Worm (Caenorhabditis elegans) whole organism, young adult: ENCODE results near the gene Y54G11A.4.

Experiments used
- B0336.3 ChIP-seq: fragments of 200-800 bp; sonication (Bioruptor generic); IDR thresholded peaks from 2 replicates; pipeline ENCODE4 v1.3.6; 2022; ENCODE audit warnings: missing genetic modification characterization, missing compliant biosample characterization
- C06A6.2 ChIP-seq: fragments of 200-800 bp; sonication (Bioruptor generic); conservative IDR thresholded peaks from 2 replicates; pipeline ENCODE4 v1.3.6; 2022; ENCODE audit warnings: missing genetic modification characterization, missing compliant biosample characterization
- C17E4.6 ChIP-seq: fragments of 200-800 bp; sonication (Bioruptor generic); IDR thresholded peaks from 2 replicates; pipeline ENCODE4 v1.3.6; 2022; ENCODE audit warnings: missing genetic modification reagents, missing genetic modification characterization, missing compliant biosample characterization
- F49E8.2 ChIP-seq: sonication (generic microtip); optimal IDR thresholded peaks from 3 replicates; lab custom pipeline; 2017; ENCODE audit warnings: missing genetic modification characterization, mild to moderate bottlenecking, missing compliant biosample characterization, antibody characterized with exemption, moderate library complexity; ENCODE audit not compliant: insufficient read depth
- K12H6.12 ChIP-seq: fragments of 200-800 bp; sonication (Bioruptor generic); optimal IDR thresholded peaks from 2 replicates; lab custom pipeline; 2018; ENCODE audit warnings: mild to moderate bottlenecking, missing genetic modification characterization, missing compliant biosample characterization
- Y53G8AR.9 ChIP-seq: fragments of 200-800 bp; sonication (Bioruptor generic); conservative IDR thresholded peaks from 2 replicates; pipeline ENCODE4 v1.3.6; 2022; ENCODE audit warnings: missing genetic modification reagents, missing genetic modification characterization, missing compliant biosample characterization
- Y56A3A.18 ChIP-seq: fragments of 200-800 bp; sonication (Bioruptor generic); IDR thresholded peaks from 2 replicates; pipeline ENCODE4 v1.3.6; 2022; ENCODE audit warnings: missing genetic modification reagents, missing genetic modification characterization, missing compliant biosample characterization
- Y79H2A.3 ChIP-seq: fragments of 200-800 bp; sonication (Bioruptor generic); conservative IDR thresholded peaks from 2 replicates; pipeline ENCODE4 v1.3.6; 2022; ENCODE audit warnings: missing genetic modification reagents, missing genetic modification characterization, missing compliant biosample characterization
- Y95B8A.8 ChIP-seq: fragments of 200-800 bp; sonication (Bioruptor generic); IDR thresholded peaks from 2 replicates; pipeline ENCODE4 v1.3.6; 2022; ENCODE audit warnings: missing genetic modification reagents, missing genetic modification characterization, missing compliant biosample characterization
- akir-1 ChIP-seq: fragments of 200-800 bp; sonication (Bioruptor generic); optimal IDR thresholded peaks from 2 replicates; lab custom pipeline; 2018; ENCODE audit warnings: mild to moderate bottlenecking, missing genetic modification characterization, moderate library complexity, missing compliant biosample characterization
- aptf-2 ChIP-seq: fragments of 200-800 bp; sonication (Bioruptor generic); conservative IDR thresholded peaks from 2 replicates; pipeline ENCODE4 v1.3.6; 2022; ENCODE audit warnings: missing genetic modification reagents, missing genetic modification characterization, missing compliant biosample characterization
- aptf-3 ChIP-seq: fragments of 200-800 bp; sonication (Bioruptor generic); IDR thresholded peaks from 2 replicates; pipeline ENCODE4 v1.3.6; 2022; ENCODE audit warnings: missing genetic modification characterization, missing compliant biosample characterization
- attf-5 ChIP-seq: fragments of 200-800 bp; sonication (Bioruptor generic); optimal IDR thresholded peaks from 2 replicates; lab custom pipeline; 2018; ENCODE audit warnings: mild to moderate bottlenecking, missing genetic modification characterization, missing compliant biosample characterization
- attf-6 ChIP-seq: fragments of 200-800 bp; sonication (Bioruptor generic); IDR thresholded peaks from 2 replicates; pipeline ENCODE4 v1.3.6; 2022; ENCODE audit warnings: missing genetic modification reagents, missing genetic modification characterization, missing compliant biosample characterization
- cebp-1 ChIP-seq, 2 experiments: fragments of 200-800 bp in 1 of 2; sonication (Bioruptor generic) in 1 of 2; sonication (generic microtip) in 1 of 2; IDR thresholded peaks in 1 of 2; optimal IDR thresholded peaks in 1 of 2; 2 replicates each; pipeline versions ENCODE4 v1.3.6 to Lab custom; 2017 to 2022; ENCODE audit warnings: missing compliant biosample characterization in 2 of 2, missing genetic modification characterization in 2 of 2, mild to moderate bottlenecking in 1 of 2, missing genetic modification reagents in 1 of 2, moderate library complexity in 1 of 2
- ceh-100 ChIP-seq: fragments of 200-800 bp; sonication (Bioruptor generic); IDR thresholded peaks from 2 replicates; pipeline ENCODE4 v1.3.6; 2022; ENCODE audit warnings: missing genetic modification reagents, missing genetic modification characterization, missing compliant biosample characterization
- dox-1 ChIP-seq: fragments of 200-800 bp; sonication (Bioruptor generic); IDR thresholded peaks from 2 replicates; pipeline ENCODE4 v1.3.6; 2022; ENCODE audit warnings: missing genetic modification reagents, missing genetic modification characterization, missing compliant biosample characterization
- egl-18 ChIP-seq: fragments of 200-800 bp; sonication (Bioruptor generic); IDR thresholded peaks from 2 replicates; pipeline ENCODE4 v1.3.6; 2022; ENCODE audit warnings: missing genetic modification reagents, missing genetic modification characterization, missing compliant biosample characterization
- hlh-12 ChIP-seq: sonication (generic microtip); optimal IDR thresholded peaks from 2 replicates; lab custom pipeline; 2016; ENCODE audit warnings: missing genetic modification characterization, missing compliant biosample characterization
- hmg-1.2 ChIP-seq: fragments of 200-800 bp; sonication (Bioruptor generic); IDR thresholded peaks from 2 replicates; pipeline ENCODE4 v1.3.6; 2022; ENCODE audit warnings: missing genetic modification reagents, missing genetic modification characterization, missing compliant biosample characterization
- hmg-20 ChIP-seq: fragments of 200-800 bp; sonication (Bioruptor generic); IDR thresholded peaks from 2 replicates; pipeline ENCODE4 v1.3.6; 2022; ENCODE audit warnings: missing genetic modification reagents, missing genetic modification characterization, missing compliant biosample characterization
- hsf-1 ChIP-seq: fragments of 200-800 bp; sonication (Bioruptor generic); IDR thresholded peaks from 2 replicates; pipeline ENCODE4 v1.3.6; 2022; ENCODE audit warnings: missing genetic modification reagents, missing genetic modification characterization, missing compliant biosample characterization
- let-526 ChIP-seq: fragments of 200-800 bp; sonication (Bioruptor generic); IDR thresholded peaks from 2 replicates; pipeline ENCODE4 v1.3.6; 2022; ENCODE audit warnings: missing genetic modification reagents, missing genetic modification characterization, missing compliant biosample characterization
- lin-26 ChIP-seq: fragments of 200-800 bp; sonication (Bioruptor generic); IDR thresholded peaks from 2 replicates; pipeline ENCODE4 v1.3.6; 2022; ENCODE audit warnings: missing genetic modification reagents, missing genetic modification characterization, missing compliant biosample characterization
- lin-35 ChIP-seq, 3 experiments: fragments of 150-350 bp in 2 of 3; sonication (generic microtip) in 1 of 3; optimal IDR thresholded peaks; 2 replicates each; lab custom pipeline; 2014 to 2018; ENCODE audit warnings: missing biosample characterization in 3 of 3, missing genetic modification characterization in 3 of 3, missing genetic modification reagents in 3 of 3
- lin-40 ChIP-seq: sonication (generic microtip); optimal IDR thresholded peaks from 2 replicates; lab custom pipeline; 2016; ENCODE audit warnings: missing genetic modification characterization, mild to moderate bottlenecking, missing compliant biosample characterization, missing genotype, missing genetic modification reagents
- lin-54 ChIP-seq: fragments of 200-800 bp; sonication (Bioruptor generic); optimal IDR thresholded peaks from 2 replicates; lab custom pipeline; 2018; ENCODE audit warnings: mild to moderate bottlenecking, missing genetic modification characterization, missing compliant biosample characterization
- lsl-1 ChIP-seq: fragments of 200-800 bp; sonication (Bioruptor generic); optimal IDR thresholded peaks from 2 replicates; lab custom pipeline; 2018; ENCODE audit warnings: mild to moderate bottlenecking, missing genetic modification characterization, moderate library complexity, missing compliant biosample characterization
- madf-10 ChIP-seq: sonication (generic microtip); optimal IDR thresholded peaks from 2 replicates; lab custom pipeline; 2016; ENCODE audit warnings: mild to moderate bottlenecking, missing genetic modification characterization, missing compliant biosample characterization
- madf-8 ChIP-seq: fragments of 200-800 bp; sonication (Bioruptor generic); conservative IDR thresholded peaks from 2 replicates; pipeline ENCODE4 v1.3.6; 2022; ENCODE audit warnings: missing genetic modification reagents, missing genetic modification characterization, missing compliant biosample characterization
- mcd-1 ChIP-seq: fragments of 200-800 bp; sonication (Bioruptor generic); IDR thresholded peaks from 2 replicates; pipeline ENCODE4 v1.3.6; 2022; ENCODE audit warnings: missing genetic modification reagents, missing genetic modification characterization, missing compliant biosample characterization
- mel-28 ChIP-seq: sonication (generic microtip); optimal IDR thresholded peaks from 2 replicates; lab custom pipeline; 2016; ENCODE audit warnings: borderline replicate concordance, mild to moderate bottlenecking, missing genetic modification characterization, missing compliant biosample characterization
- mxl-1 ChIP-seq: sonication (generic microtip); optimal IDR thresholded peaks from 2 replicates; lab custom pipeline; 2016; ENCODE audit warnings: missing genetic modification characterization, missing compliant biosample characterization
- nfya-1 ChIP-seq: sonication (generic microtip); optimal IDR thresholded peaks from 2 replicates; lab custom pipeline; 2017; ENCODE audit warnings: antibody characterized with exemption, missing compliant biosample characterization, missing genetic modification characterization, borderline replicate concordance; ENCODE audit not compliant: insufficient read depth
- nfya-2 ChIP-seq: fragments of 200-800 bp; sonication (Bioruptor generic); IDR thresholded peaks from 2 replicates; pipeline ENCODE4 v1.3.6; 2022; ENCODE audit warnings: missing genetic modification reagents, missing genetic modification characterization, missing compliant biosample characterization
- nhr-179 ChIP-seq: sonication (generic microtip); optimal IDR thresholded peaks from 2 replicates; lab custom pipeline; 2016; ENCODE audit warnings: mild to moderate bottlenecking, missing genetic modification characterization, missing compliant biosample characterization
- nhr-80 ChIP-seq: sonication (generic microtip); optimal IDR thresholded peaks from 2 replicates; lab custom pipeline; 2016; ENCODE audit warnings: missing genetic modification characterization, missing compliant biosample characterization
- pbrm-1 ChIP-seq: fragments of 200-800 bp; sonication (Bioruptor generic); IDR thresholded peaks from 2 replicates; pipeline ENCODE4 v1.3.6; 2022; ENCODE audit warnings: missing genetic modification reagents, missing genetic modification characterization, missing compliant biosample characterization
- pha-4 ChIP-seq: fragments of 150-350 bp; sonication (generic microtip); optimal IDR thresholded peaks from 2 replicates; lab custom pipeline; 2014; ENCODE audit warnings: missing biosample characterization, missing genetic modification reagents, missing genetic modification characterization
- rcor-1 ChIP-seq: fragments of 200-800 bp; sonication (Bioruptor generic); IDR thresholded peaks from 2 replicates; pipeline ENCODE4 v1.3.6; 2022; ENCODE audit warnings: missing genetic modification reagents, missing genetic modification characterization, missing compliant biosample characterization
- repo-1 ChIP-seq: sonication (generic microtip); optimal IDR thresholded peaks from 2 replicates; lab custom pipeline; 2017; ENCODE audit warnings: mild to moderate bottlenecking, missing genetic modification characterization, missing compliant biosample characterization
- snpc-1.3 ChIP-seq: sonication (generic microtip); optimal IDR thresholded peaks from 2 replicates; lab custom pipeline; 2017; ENCODE audit warnings: missing genetic modification characterization, mild to moderate bottlenecking, missing compliant biosample characterization, antibody characterized with exemption, moderate library complexity, missing genotype, missing genetic modification reagents; ENCODE audit not compliant: insufficient read depth
- snpc-4 ChIP-seq, 5 experiments: fragments of 150-350 bp in 1 of 5; sonication (generic microtip) in 4 of 5; optimal IDR thresholded peaks; 2 replicates each; lab custom pipeline; 2014 to 2018; ENCODE audit warnings: missing genetic modification characterization in 5 of 5, missing biosample characterization in 3 of 5, antibody characterized with exemption in 2 of 5, mild to moderate bottlenecking in 2 of 5, missing compliant biosample characterization in 2 of 5, missing genotype in 2 of 5, moderate library complexity in 2 of 5, missing genetic modification reagents in 1 of 5
- sptf-2 ChIP-seq: fragments of 200-800 bp; sonication (Bioruptor generic); optimal IDR thresholded peaks from 2 replicates; lab custom pipeline; 2018; ENCODE audit warnings: mild to moderate bottlenecking, missing genetic modification characterization, missing compliant biosample characterization
- tbx-9 ChIP-seq: sonication (generic microtip); optimal IDR thresholded peaks from 2 replicates; lab custom pipeline; 2016; ENCODE audit warnings: borderline replicate concordance, missing genetic modification characterization, inconsistent platforms, missing compliant biosample characterization
- unc-130 ChIP-seq: sonication (generic microtip); optimal IDR thresholded peaks from 2 replicates; lab custom pipeline; 2016; ENCODE audit warnings: missing genetic modification reagents, missing genetic modification characterization, missing compliant biosample characterization
- ztf-6 ChIP-seq: fragments of 200-800 bp; sonication (Bioruptor generic); IDR thresholded peaks from 2 replicates; pipeline ENCODE4 v1.3.6; 2022; ENCODE audit warnings: missing genetic modification reagents, missing genetic modification characterization, missing compliant biosample characterization

The Y54G11A.4 gene

DNA sequence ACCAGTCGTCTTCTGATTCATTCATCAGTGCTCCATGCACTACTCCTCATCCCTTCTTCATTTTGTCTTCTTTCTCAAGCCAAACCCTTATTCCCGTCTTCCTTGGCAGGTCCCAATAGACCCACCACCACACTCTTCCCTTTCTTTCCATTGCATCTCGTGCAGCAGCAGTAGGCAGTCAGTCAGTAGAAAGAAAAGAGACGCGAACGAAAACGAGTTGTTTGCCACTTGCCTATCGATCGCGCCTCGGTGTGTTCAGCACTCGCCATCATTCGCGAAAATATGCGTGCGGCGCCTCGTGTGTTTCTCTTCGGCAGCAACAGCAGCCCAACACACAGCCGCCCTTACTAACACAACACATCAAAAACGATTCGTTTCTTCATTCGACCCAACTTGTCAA lies 43.1 kb upstream of the Y54G11A.4 start:
- TF ChIP-seq Y95B8A.8 (GFP tag; lab: Robert Waterston, UW), result no peak
- no peak for TF ChIP-seq repo-1 (tag; lab: Kevin White, UChicago)
- no peak for TF ChIP-seq tbx-9 (tag; lab: Kevin White, UChicago)
- TF ChIP-seq K12H6.12 (tag; lab: Kevin White, UChicago), result no peak
- TF ChIP-seq madf-8 (GFP tag; lab: Robert Waterston, UW), result no peak
- peak; percentile 22; the same call in 1 of the 2 replicates for TF ChIP-seq hmg-1.2 (GFP tag; lab: Robert Waterston, UW)
- TF ChIP-seq C17E4.6 (GFP tag; lab: Robert Waterston, UW), result no peak
- peak in 1 of 3 experiments; percentile 0 for TF ChIP-seq lin-35 (GFP tag; optimal IDR thresholded peaks at IDR 0.05; lab: Kevin White, UChicago)
- TF ChIP-seq attf-6 (GFP tag; lab: Robert Waterston, UW), result no peak
- TF ChIP-seq snpc-1.3 (tag; lab: Kevin White, UChicago), result no peak
- no peak for TF ChIP-seq unc-130 (GFP tag; lab: Kevin White, UChicago)
- TF ChIP-seq ceh-100 (GFP tag; lab: Robert Waterston, UW), result no peak
- no peak for TF ChIP-seq sptf-2 (GFP tag; lab: Kevin White, UChicago)
- no peak for TF ChIP-seq snpc-4 (GFP tag; optimal IDR thresholded peaks at IDR 0.05; lab: Kevin White, UChicago)
- peak in 1 of 4 experiments; percentile 19 for TF ChIP-seq snpc-4 (tag; optimal IDR thresholded peaks at IDR 0.05; lab: Kevin White, UChicago)
- 0 out of 2 replicates have a peak, but pooled peaks have one; percentile 24 for TF ChIP-seq Y56A3A.18 (GFP tag; lab: Robert Waterston, UW)
- peak; percentile 42 for TF ChIP-seq nhr-80 (tag; lab: Kevin White, UChicago)
- no peak for TF ChIP-seq lsl-1 (GFP tag; lab: Kevin White, UChicago)
- TF ChIP-seq pbrm-1 (GFP tag; lab: Robert Waterston, UW), result peak; percentile 56; the same call in 1 of the 2 replicates
- TF ChIP-seq lin-40 (tag; lab: Kevin White, UChicago), result peak; percentile 15
- TF ChIP-seq F49E8.2 (tag; lab: Kevin White, UChicago), result no peak
- TF ChIP-seq mcd-1 (GFP tag; lab: Robert Waterston, UW), result peak; percentile 43; the same call in 1 of the 2 replicates
- 0 out of 2 replicates have a peak, but pooled peaks have one; percentile 44 for TF ChIP-seq egl-18 (GFP tag; lab: Robert Waterston, UW)
- 0 out of 2 replicates have a peak, but pooled peaks have one; percentile 36 for TF ChIP-seq C06A6.2 (GFP tag; lab: Robert Waterston, UW)
- no peak for TF ChIP-seq nfya-1 (tag; lab: Kevin White, UChicago)
- TF ChIP-seq Y79H2A.3 (GFP tag; lab: Robert Waterston, UW), result no peak
- TF ChIP-seq hsf-1, result no peak
- TF ChIP-seq mel-28, result no peak
- peak; percentile 48 for TF ChIP-seq attf-5 (GFP tag; lab: Kevin White, UChicago)
- TF ChIP-seq aptf-2 (GFP tag; lab: Robert Waterston, UW), result no peak
- TF ChIP-seq lin-54 (GFP tag; lab: Kevin White, UChicago), result peak; percentile 42
- no peak for TF ChIP-seq aptf-3
- TF ChIP-seq akir-1 (GFP tag; lab: Kevin White, UChicago), result no peak
- TF ChIP-seq dox-1 (GFP tag; lab: Robert Waterston, UW), result peak; percentile 26; the same call in 1 of the 2 replicates
- TF ChIP-seq rcor-1 (GFP tag; lab: Robert Waterston, UW), result peak; percentile 50; the same call in 1 of the 2 replicates
- no peak for TF ChIP-seq Y53G8AR.9
- TF ChIP-seq pha-4 (tag; lab: Kevin White, UChicago), result no peak
- TF ChIP-seq madf-10, result no peak
- TF ChIP-seq hmg-20, result no peak
- TF ChIP-seq mxl-1 (tag; lab: Kevin White, UChicago), result no peak
- no peak for TF ChIP-seq lin-26
- TF ChIP-seq B0336.3 (GFP tag; lab: Robert Waterston, UW), result no peak
- no peak for TF ChIP-seq ztf-6
- TF ChIP-seq nhr-179 (tag; lab: Kevin White, UChicago), result no peak
- no peak for TF ChIP-seq nfya-2 (GFP tag; lab: Robert Waterston, UW)
- TF ChIP-seq cebp-1 (GFP tag; IDR thresholded peaks at IDR 0.05; lab: Robert Waterston, UW), result no peak
- TF ChIP-seq cebp-1 (tag; optimal IDR thresholded peaks at IDR 0.05; lab: Kevin White, UChicago), result peak; percentile 33
- TF ChIP-seq let-526 (GFP tag; lab: Robert Waterston, UW), result no peak
- TF ChIP-seq hlh-12 (tag; lab: Kevin White, UChicago), result no peak
